Fruit fly (Drosophila melanogaster) whole organism, embryonic: ENCODE data around the gene CG11912.

ENCODE experiments used
- B-H2 ChIP-seq: fragments of 200-800 bp; sonication (Bioruptor generic); optimal IDR thresholded peaks from 2 replicates; lab custom pipeline; 2018; ENCODE audit warnings: missing biosample characterization, mild to moderate bottlenecking, missing genetic modification characterization
- Bgb ChIP-seq: fragments of 200-800 bp; sonication (Bioruptor generic); IDR thresholded peaks from 2 replicates; pipeline ENCODE4 v1.3.6; 2022; ENCODE audit warnings: missing biosample characterization, missing genetic modification characterization; ENCODE audit not compliant: partially characterized antibody
- CG10274 ChIP-seq: fragments of 200-800 bp; sonication (Bioruptor generic); optimal IDR thresholded peaks from 3 replicates; lab custom pipeline; 2017; ENCODE audit warnings: missing biosample characterization, mild to moderate bottlenecking, missing genetic modification characterization
- CG12236 ChIP-seq: fragments of 200-800 bp; sonication (Bioruptor generic); optimal IDR thresholded peaks from 2 replicates; lab custom pipeline; 2016; ENCODE audit warnings: missing biosample characterization, missing genetic modification characterization
- CG12299 ChIP-seq: fragments of 200-800 bp; sonication (Bioruptor generic); optimal IDR thresholded peaks from 2 replicates; lab custom pipeline; 2018; ENCODE audit warnings: missing biosample characterization, mild to moderate bottlenecking, missing genetic modification characterization
- CG13296 ChIP-seq: fragments of 200-800 bp; sonication (Bioruptor generic); optimal IDR thresholded peaks from 3 replicates; lab custom pipeline; 2018; ENCODE audit warnings: missing biosample characterization, mild to moderate bottlenecking, missing genetic modification characterization
- CG14667 ChIP-seq: fragments of 200-800 bp; sonication (Bioruptor generic); IDR thresholded peaks from 2 replicates; pipeline ENCODE4 v1.3.6; 2022; ENCODE audit warnings: missing biosample characterization, missing genetic modification characterization
- CG14965 ChIP-seq: fragments of 200-800 bp; sonication (Bioruptor generic); optimal IDR thresholded peaks from 2 replicates; lab custom pipeline; 2016; ENCODE audit warnings: missing biosample characterization, missing genetic modification characterization, borderline replicate concordance
- CG15601 ChIP-seq: fragments of 200-800 bp; sonication (Bioruptor generic); optimal IDR thresholded peaks from 3 replicates; lab custom pipeline; 2019; ENCODE audit warnings: missing biosample characterization, mild to moderate bottlenecking, missing genetic modification characterization, moderate library complexity
- CG1602 ChIP-seq: fragments of 200-800 bp; sonication (Bioruptor generic); optimal IDR thresholded peaks from 3 replicates; lab custom pipeline; 2016; ENCODE audit warnings: missing biosample characterization, missing genetic modification characterization
- CG16779 ChIP-seq: fragments of 200-800 bp; sonication (Bioruptor generic); IDR thresholded peaks from 2 replicates; pipeline ENCODE4 v1.3.6; 2022; ENCODE audit warnings: missing biosample characterization, missing genetic modification characterization
- CG17802 ChIP-seq: fragments of 200-800 bp; sonication (Bioruptor generic); optimal IDR thresholded peaks from 2 replicates; lab custom pipeline; 2018; ENCODE audit warnings: missing biosample characterization, mild to moderate bottlenecking, missing genetic modification characterization, moderate library complexity
- CG1832 ChIP-seq: fragments of 200-800 bp; sonication (Bioruptor generic); optimal IDR thresholded peaks from 2 replicates; lab custom pipeline; 2017; ENCODE audit warnings: missing biosample characterization, mild to moderate bottlenecking, missing genetic modification characterization, inconsistent platforms
- CG30020 ChIP-seq: fragments of 200-800 bp; optimal IDR thresholded peaks from 2 replicates; lab custom pipeline; 2019; ENCODE audit warnings: missing biosample characterization, mild to moderate bottlenecking, missing genetic modification characterization, moderate library complexity
- CG34376 ChIP-seq: fragments of 200-800 bp; sonication (Bioruptor generic); optimal IDR thresholded peaks from 2 replicates; lab custom pipeline; 2018; ENCODE audit warnings: missing biosample characterization, mild to moderate bottlenecking, missing genetic modification characterization
- CG34422 ChIP-seq: fragments of 200-800 bp; sonication (Bioruptor generic); IDR thresholded peaks from 3 replicates; pipeline ENCODE4 v1.3.6; 2022; ENCODE audit warnings: missing biosample characterization, missing genetic modification characterization
- CG3847 ChIP-seq: fragments of 200-800 bp; sonication (Bioruptor generic); IDR thresholded peaks from 2 replicates; pipeline ENCODE4 v1.3.6; 2022; ENCODE audit warnings: missing biosample characterization, missing genetic modification characterization
- CG3995 ChIP-seq: fragments of 200-800 bp; sonication (Bioruptor generic); optimal IDR thresholded peaks from 3 replicates; lab custom pipeline; 2016; ENCODE audit warnings: missing biosample characterization, missing genetic modification characterization
- CG42726 ChIP-seq: fragments of 200-800 bp; sonication (Bioruptor generic); IDR thresholded peaks from 2 replicates; pipeline ENCODE4 v1.3.6; 2022; ENCODE audit warnings: missing biosample characterization, missing genetic modification characterization; ENCODE audit not compliant: partially characterized antibody
- CG5953 ChIP-seq: fragments of 200-800 bp; sonication (Bioruptor generic); IDR thresholded peaks from 2 replicates; pipeline ENCODE4 v1.3.6; 2022; ENCODE audit warnings: missing biosample characterization, missing genetic modification characterization
- CG6272 ChIP-seq: fragments of 200-800 bp; sonication (Bioruptor generic); IDR thresholded peaks from 2 replicates; pipeline ENCODE4 v1.3.6; 2022; ENCODE audit warnings: missing biosample characterization, missing genetic modification characterization
- CG7987 ChIP-seq: fragments of 200-800 bp; sonication (Bioruptor generic); optimal IDR thresholded peaks from 2 replicates; lab custom pipeline; 2018; ENCODE audit warnings: missing biosample characterization, mild to moderate bottlenecking, missing genetic modification characterization, moderate library complexity
- Chrac-16 ChIP-seq: fragments of 200-800 bp; sonication (Bioruptor generic); optimal IDR thresholded peaks from 3 replicates; lab custom pipeline; 2016; ENCODE audit warnings: missing biosample characterization, missing genetic modification characterization
- Dbx ChIP-seq: fragments of 200-800 bp; sonication (Bioruptor generic); IDR thresholded peaks from 3 replicates; pipeline ENCODE4 v1.3.6; 2022; ENCODE audit warnings: missing biosample characterization, missing genetic modification characterization
- Doc3 ChIP-seq: fragments of 200-800 bp; sonication (Bioruptor generic); IDR thresholded peaks from 3 replicates; pipeline ENCODE4 v1.3.6; 2022; ENCODE audit warnings: missing biosample characterization, missing genetic modification characterization; ENCODE audit not compliant: partially characterized antibody
- Gug ChIP-seq: fragments of 200-800 bp; sonication (Bioruptor generic); IDR thresholded peaks from 4 replicates; pipeline ENCODE4 v1.3.6; 2022; ENCODE audit warnings: missing biosample characterization, missing genetic modification characterization
- Hr51 ChIP-seq, 2 experiments: fragments of 200-800 bp; sonication (Bioruptor generic); optimal IDR thresholded peaks; 2 replicates in 1 of 2; 3 replicates in 1 of 2; lab custom pipeline; 2016 to 2018; ENCODE audit warnings: missing biosample characterization in 2 of 2, missing genetic modification characterization in 2 of 2, mild to moderate bottlenecking in 1 of 2, moderate library complexity in 1 of 2
- Max ChIP-seq: fragments of 200-800 bp; sonication (Bioruptor generic); optimal IDR thresholded peaks from 2 replicates; lab custom pipeline; 2016; ENCODE audit warnings: missing biosample characterization, mild to moderate bottlenecking, missing genetic modification characterization
- NC2α ChIP-seq: fragments of 200-800 bp; sonication (Bioruptor generic); optimal IDR thresholded peaks from 2 replicates; lab custom pipeline; 2016; ENCODE audit warnings: missing biosample characterization, missing genetic modification characterization
- NC2β ChIP-seq: fragments of 200-800 bp; sonication (Bioruptor generic); optimal IDR thresholded peaks from 2 replicates; lab custom pipeline; 2016; ENCODE audit warnings: missing biosample characterization, missing genetic modification characterization
- Oaz ChIP-seq: fragments of 200-800 bp; sonication (Bioruptor generic); IDR thresholded peaks from 2 replicates; pipeline ENCODE4 v1.3.6; 2022; ENCODE audit warnings: missing biosample characterization, missing genetic modification characterization
- Sry-δ ChIP-seq: fragments of 200-800 bp; sonication (Bioruptor generic); optimal IDR thresholded peaks from 2 replicates; lab custom pipeline; 2016; ENCODE audit warnings: missing biosample characterization, missing genetic modification characterization
- Xbp1 ChIP-seq: fragments of 200-800 bp; sonication (Bioruptor generic); optimal IDR thresholded peaks from 3 replicates; lab custom pipeline; 2016; ENCODE audit warnings: missing biosample characterization, mild to moderate bottlenecking, missing genetic modification characterization
- amos ChIP-seq: fragments of 200-800 bp; sonication (Bioruptor generic); IDR thresholded peaks from 2 replicates; pipeline ENCODE4 v1.3.6; 2022; ENCODE audit warnings: missing biosample characterization, missing genetic modification characterization; ENCODE audit not compliant: partially characterized antibody
- ara ChIP-seq: fragments of 200-800 bp; sonication (Bioruptor generic); IDR thresholded peaks from 2 replicates; pipeline ENCODE4 v1.3.6; 2022; ENCODE audit warnings: missing biosample characterization, missing genetic modification characterization
- az2 ChIP-seq: fragments of 200-800 bp; sonication (Bioruptor generic); optimal IDR thresholded peaks from 3 replicates; lab custom pipeline; 2016; ENCODE audit warnings: missing biosample characterization, missing genetic modification characterization
- bbx ChIP-seq: fragments of 200-800 bp; sonication (Bioruptor generic); IDR thresholded peaks from 2 replicates; pipeline ENCODE4 v1.3.6; 2022; ENCODE audit warnings: missing biosample characterization, missing genetic modification characterization; ENCODE audit not compliant: partially characterized antibody
- chm ChIP-seq: fragments of 200-800 bp; sonication (Bioruptor generic); IDR thresholded peaks from 2 replicates; pipeline ENCODE4 v1.3.6; 2022; ENCODE audit warnings: missing biosample characterization, missing genetic modification characterization
- crp ChIP-seq, 2 experiments: fragments of 200-800 bp; sonication (Bioruptor generic); optimal IDR thresholded peaks; 2 replicates in 1 of 2; 3 replicates in 1 of 2; lab custom pipeline; 2017; ENCODE audit warnings: missing biosample characterization in 2 of 2, missing genetic modification characterization in 2 of 2, mild to moderate bottlenecking in 1 of 2, moderate library complexity in 1 of 2
- dysf ChIP-seq: fragments of 200-800 bp; sonication (Bioruptor generic); IDR thresholded peaks from 3 replicates; pipeline ENCODE4 v1.3.6; 2022; ENCODE audit warnings: missing biosample characterization, missing genetic modification characterization
- ftz-f1 ChIP-seq: fragments of 200-800 bp; sonication (Bioruptor generic); optimal IDR thresholded peaks from 2 replicates; lab custom pipeline; 2016; ENCODE audit warnings: missing biosample characterization, missing genetic modification characterization
- gro ChIP-seq: fragments of 200-800 bp; sonication (Bioruptor generic); optimal IDR thresholded peaks from 2 replicates; lab custom pipeline; 2016; ENCODE audit warnings: missing biosample characterization, missing genetic modification characterization
- hb ChIP-seq: fragments of 200-800 bp; sonication (Bioruptor generic); IDR thresholded peaks from 3 replicates; pipeline ENCODE4 v1.3.6; 2022; ENCODE audit warnings: missing biosample characterization, missing genetic modification characterization; ENCODE audit not compliant: partially characterized antibody
- kah ChIP-seq: fragments of 200-800 bp; sonication (Bioruptor generic); optimal IDR thresholded peaks from 2 replicates; lab custom pipeline; 2018; ENCODE audit warnings: missing biosample characterization, mild to moderate bottlenecking, missing genetic modification characterization
- mam ChIP-seq: fragments of 200-800 bp; sonication (Bioruptor generic); optimal IDR thresholded peaks from 3 replicates; lab custom pipeline; 2016; ENCODE audit warnings: missing biosample characterization, missing genetic modification characterization
- peb ChIP-seq: fragments of 200-800 bp; sonication (Bioruptor generic); IDR thresholded peaks from 2 replicates; pipeline ENCODE4 v1.3.6; 2022; ENCODE audit warnings: missing biosample characterization, missing genetic modification characterization
- pzg ChIP-seq: fragments of 200-800 bp; sonication (Bioruptor generic); optimal IDR thresholded peaks from 3 replicates; lab custom pipeline; 2018; ENCODE audit warnings: missing biosample characterization, mild to moderate bottlenecking, missing genetic modification characterization, moderate library complexity
- sisA ChIP-seq: fragments of 200-800 bp; sonication (Bioruptor generic); IDR thresholded peaks from 2 replicates; pipeline ENCODE4 v1.3.6; 2022; ENCODE audit warnings: missing biosample characterization, missing genetic modification characterization
- twi ChIP-seq: fragments of 200-800 bp; optimal IDR thresholded peaks from 2 replicates; lab custom pipeline; 2019; ENCODE audit warnings: missing biosample characterization, mild to moderate bottlenecking, missing genetic modification characterization, moderate library complexity
- zfh2 ChIP-seq: fragments of 200-800 bp; sonication (Bioruptor generic); optimal IDR thresholded peaks from 2 replicates; lab custom pipeline; 2016; ENCODE audit warnings: missing biosample characterization, missing genetic modification characterization

CG11912 gene

dm6 chr2L:283071-283482, 36.0 kb downstream of the CG11912 start, which contains the start of gene CG11601 (continued):
- TF ChIP-seq ftz-f1 (GFP tag; lab: Kevin White, UChicago) (no peak), hb (no peak), CG13296 (GFP tag; lab: Kevin White, UChicago) (no peak), CG1832 (GFP tag; lab: Kevin White, UChicago) (no peak), CG42726 (GFP tag; lab: Robert Waterston, UW) (0 out of 2 replicates have a peak, but pooled peaks have one; percentile 40), Oaz (GFP tag; lab: Robert Waterston, UW) (0 out of 2 replicates have a peak, but pooled peaks have one; percentile 15), CG34422 (peak; percentile 52; the same call in 1 of the 3 replicates), dysf (GFP tag; lab: Robert Waterston, UW) (peak; percentile 60), Gug (GFP tag; lab: Robert Waterston, UW) (peak; percentile 21; the same call in 1 of the 4 replicates), Bgb (peak; percentile 53), Max (GFP tag; lab: Kevin White, UChicago) (no peak), CG15601 (peak; percentile 16), CG16779 (GFP tag; lab: Robert Waterston, UW) (no peak), pzg (peak; percentile 71), amos (GFP tag; lab: Robert Waterston, UW) (peak; percentile 31; the same call in 1 of the 2 replicates), CG3995 (GFP tag; lab: Kevin White, UChicago) (no peak), sisA (GFP tag; lab: Robert Waterston, UW) (0 out of 2 replicates have a peak, but pooled peaks have one; percentile 5), NC2β (peak; percentile 37), CG34376 (GFP tag; lab: Kevin White, UChicago) (no peak), kah (GFP tag; lab: Kevin White, UChicago) (no peak), Sry-δ (peak; percentile 77), gro (GFP tag; lab: Kevin White, UChicago) (peak; percentile 21), twi (tag; lab: Kevin White, UChicago) (no peak), CG10274 (no peak), CG30020 (tag; lab: Kevin White, UChicago) (peak; percentile 15), Xbp1 (peak; percentile 30), CG14667 (no peak), CG14965 (GFP tag; lab: Kevin White, UChicago) (no peak), CG5953 (GFP tag; lab: Robert Waterston, UW) (no peak), peb (no peak), B-H2 (GFP tag; lab: Kevin White, UChicago) (peak; percentile 30), NC2α (GFP tag; lab: Kevin White, UChicago) (no peak), bbx (GFP tag; lab: Robert Waterston, UW) (peak; percentile 33; the same call in 1 of the 2 replicates), CG17802 (tag; lab: Kevin White, UChicago) (peak; percentile 15), Hr51 (GFP tag; optimal IDR thresholded peaks at IDR 0.05; lab: Kevin White, UChicago) (peak in 1 of 2 experiments; percentile 9), Chrac-16 (GFP tag; lab: Kevin White, UChicago) (peak; percentile 4), zfh2 (GFP tag; lab: Kevin White, UChicago) (peak; percentile 65), az2 (GFP tag; lab: Kevin White, UChicago) (no peak), mam (GFP tag; lab: Kevin White, UChicago) (no peak), CG12236 (GFP tag; lab: Kevin White, UChicago) (no peak), ara (0 out of 2 replicates have a peak, but pooled peaks have one; percentile 5), Dbx (GFP tag; lab: Robert Waterston, UW) (peak; percentile 62; the same call in 2 of the 3 replicates), CG1602 (GFP tag; lab: Kevin White, UChicago) (no peak), CG3847 (GFP tag; lab: Robert Waterston, UW) (peak; percentile 43; the same call in 1 of the 2 replicates), CG7987 (GFP tag; lab: Kevin White, UChicago) (no peak), CG12299 (no peak), Doc3 (GFP tag; lab: Robert Waterston, UW) (no peak), crp (GFP tag; optimal IDR thresholded peaks at IDR 0.05; lab: Kevin White, UChicago) (peak; percentile 42 to 91), chm (no peak), CG6272 (GFP tag; lab: Robert Waterston, UW) (peak; percentile 34; the same call in 1 of the 2 replicates)
